Fruit fly (Drosophila melanogaster) whole organism, embryonic: ENCODE data around the gene kkv.

Source experiments
- Abd-B ChIP-seq: fragments of 200-800 bp; sonication (Bioruptor generic); optimal IDR thresholded peaks from 2 replicates; lab custom pipeline; 2018; ENCODE audit warnings: missing biosample characterization, mild to moderate bottlenecking, missing genetic modification characterization, moderate library complexity
- CG11695 ChIP-seq: fragments of 200-800 bp; sonication (Bioruptor generic); IDR thresholded peaks from 3 replicates; pipeline ENCODE4 v1.3.6; 2022; ENCODE audit warnings: missing biosample characterization, missing genetic modification characterization
- CG12744 ChIP-seq: fragments of 200-800 bp; sonication (Bioruptor generic); optimal IDR thresholded peaks from 2 replicates; lab custom pipeline; 2016; ENCODE audit warnings: missing biosample characterization, missing genetic modification characterization
- CG13775 ChIP-seq: fragments of 200-800 bp; sonication (Bioruptor generic); optimal IDR thresholded peaks from 3 replicates; lab custom pipeline; 2017; ENCODE audit warnings: missing biosample characterization, mild to moderate bottlenecking, missing genetic modification characterization
- CG15479 ChIP-seq: fragments of 200-800 bp; sonication (Bioruptor generic); optimal IDR thresholded peaks from 3 replicates; lab custom pipeline; 2019; ENCODE audit warnings: missing biosample characterization, mild to moderate bottlenecking, missing genetic modification characterization, moderate library complexity
- CG16779 ChIP-seq: fragments of 200-800 bp; sonication (Bioruptor generic); IDR thresholded peaks from 2 replicates; pipeline ENCODE4 v1.3.6; 2022; ENCODE audit warnings: missing biosample characterization, missing genetic modification characterization
- CG16815 ChIP-seq: fragments of 200-800 bp; sonication (Bioruptor generic); optimal IDR thresholded peaks from 3 replicates; lab custom pipeline; 2017; ENCODE audit warnings: missing biosample characterization, mild to moderate bottlenecking, missing genetic modification characterization
- CG17912 ChIP-seq: fragments of 200-800 bp; sonication (Bioruptor generic); optimal IDR thresholded peaks from 2 replicates; lab custom pipeline; 2018; ENCODE audit warnings: missing biosample characterization, mild to moderate bottlenecking, missing genetic modification characterization
- CG2116 ChIP-seq: fragments of 200-800 bp; sonication (Bioruptor generic); optimal IDR thresholded peaks from 3 replicates; lab custom pipeline; 2018; ENCODE audit warnings: missing biosample characterization, mild to moderate bottlenecking, missing genetic modification characterization
- CG32532 ChIP-seq: fragments of 200-800 bp; sonication (Bioruptor generic); IDR thresholded peaks from 2 replicates; pipeline ENCODE4 v1.3.6; 2022; ENCODE audit warnings: missing biosample characterization, missing genetic modification characterization
- CG3838 ChIP-seq: fragments of 200-800 bp; sonication (Bioruptor generic); optimal IDR thresholded peaks from 3 replicates; lab custom pipeline; 2016; ENCODE audit warnings: missing biosample characterization, missing genetic modification characterization
- CG4404 ChIP-seq: fragments of 200-800 bp; sonication (Bioruptor generic); IDR thresholded peaks from 2 replicates; pipeline ENCODE4 v1.3.6; 2022; ENCODE audit warnings: missing biosample characterization, missing genetic modification characterization
- CG4820 ChIP-seq: fragments of 200-800 bp; sonication (Bioruptor generic); optimal IDR thresholded peaks from 3 replicates; lab custom pipeline; 2016; ENCODE audit warnings: missing biosample characterization, missing genetic modification characterization
- CG5180 ChIP-seq: fragments of 200-800 bp; sonication (Bioruptor generic); optimal IDR thresholded peaks from 3 replicates; lab custom pipeline; 2017; ENCODE audit warnings: missing biosample characterization, missing genetic modification characterization, mild to moderate bottlenecking, moderate library complexity, missing genetic modification reagents
- CG6854 ChIP-seq: fragments of 200-800 bp; sonication (Bioruptor generic); optimal IDR thresholded peaks from 3 replicates; lab custom pipeline; 2017; ENCODE audit warnings: missing biosample characterization, mild to moderate bottlenecking, missing genetic modification characterization
- CG9215 ChIP-seq: fragments of 200-800 bp; sonication (Bioruptor generic); IDR thresholded peaks from 2 replicates; pipeline ENCODE4 v1.3.6; 2022; ENCODE audit warnings: missing biosample characterization, missing genetic modification characterization
- CG9727 ChIP-seq: fragments of 200-800 bp; sonication (Bioruptor generic); optimal IDR thresholded peaks from 3 replicates; lab custom pipeline; 2017; ENCODE audit warnings: missing biosample characterization, mild to moderate bottlenecking, missing genetic modification characterization
- CG9876 ChIP-seq: fragments of 200-800 bp; sonication (Bioruptor generic); optimal IDR thresholded peaks from 2 replicates; lab custom pipeline; 2016; ENCODE audit warnings: missing biosample characterization, missing genetic modification characterization
- Chrac-16 ChIP-seq: fragments of 200-800 bp; sonication (Bioruptor generic); optimal IDR thresholded peaks from 3 replicates; lab custom pipeline; 2016; ENCODE audit warnings: missing biosample characterization, missing genetic modification characterization
- CoRest ChIP-seq: fragments of 200-800 bp; sonication (Bioruptor generic); optimal IDR thresholded peaks from 3 replicates; lab custom pipeline; 2018; ENCODE audit warnings: missing biosample characterization, mild to moderate bottlenecking, missing genetic modification characterization, moderate library complexity
- D19B ChIP-seq: fragments of 200-800 bp; sonication (Bioruptor generic); optimal IDR thresholded peaks from 2 replicates; lab custom pipeline; 2017; ENCODE audit warnings: missing biosample characterization, mild to moderate bottlenecking, missing genetic modification characterization
- Dip3 ChIP-seq: fragments of 200-800 bp; sonication (Bioruptor generic); optimal IDR thresholded peaks from 3 replicates; lab custom pipeline; 2016; ENCODE audit warnings: missing biosample characterization, missing genetic modification characterization
- Fer3 ChIP-seq: fragments of 200-800 bp; sonication (Bioruptor generic); optimal IDR thresholded peaks from 2 replicates; lab custom pipeline; 2018; ENCODE audit warnings: missing biosample characterization, mild to moderate bottlenecking, missing genetic modification characterization, moderate library complexity
- Kr ChIP-seq: fragments of 200-800 bp; sonication (Bioruptor generic); optimal IDR thresholded peaks from 2 replicates; lab custom pipeline; 2017; ENCODE audit warnings: missing biosample characterization, mild to moderate bottlenecking, missing genetic modification characterization
- Lpt ChIP-seq: fragments of >200 bp; optimal IDR thresholded peaks from 2 replicates; lab custom pipeline; 2018; ENCODE audit warnings: missing biosample characterization, missing genetic modification characterization
- MTF-1 ChIP-seq: fragments of 200-800 bp; sonication (Bioruptor generic); optimal IDR thresholded peaks from 2 replicates; lab custom pipeline; 2018; ENCODE audit warnings: missing biosample characterization, mild to moderate bottlenecking, missing genetic modification characterization, borderline replicate concordance
- NFAT ChIP-seq: fragments of 200-800 bp; sonication (Bioruptor generic); IDR thresholded peaks from 2 replicates; pipeline ENCODE4 v1.3.6; 2022; ENCODE audit warnings: missing biosample characterization, missing genetic modification characterization
- Nf-YA ChIP-seq: fragments of 200-800 bp; sonication (Bioruptor generic); IDR thresholded peaks from 2 replicates; pipeline ENCODE4 v1.3.6; 2022; ENCODE audit warnings: missing biosample characterization, missing genetic modification characterization
- Rfx ChIP-seq: fragments of 200-800 bp; sonication (Bioruptor generic); IDR thresholded peaks from 2 replicates; pipeline ENCODE4 v1.3.6; 2022; ENCODE audit warnings: missing biosample characterization, missing genetic modification characterization
- Scr ChIP-seq: fragments of 200-800 bp; sonication (Bioruptor generic); IDR thresholded peaks from 2 replicates; pipeline ENCODE4 v1.3.6; 2022; ENCODE audit warnings: missing biosample characterization, missing genetic modification characterization; ENCODE audit not compliant: partially characterized antibody
- Six4 ChIP-seq: fragments of 200-800 bp; sonication (Bioruptor generic); optimal IDR thresholded peaks from 2 replicates; lab custom pipeline; 2016; ENCODE audit warnings: missing biosample characterization, missing genetic modification characterization
- Taf1 ChIP-seq: fragments of 200-800 bp; sonication (Bioruptor generic); IDR thresholded peaks from 2 replicates; pipeline ENCODE4 v1.3.6; 2022; ENCODE audit warnings: missing biosample characterization, missing genetic modification characterization
- Tbp ChIP-seq: fragments of >200 bp; optimal IDR thresholded peaks from 2 replicates; lab custom pipeline; 2018; ENCODE audit warnings: missing biosample characterization, missing genetic modification characterization
- Xrp1 ChIP-seq: fragments of 200-800 bp; sonication (Bioruptor generic); IDR thresholded peaks from 2 replicates; pipeline ENCODE4 v1.3.6; 2022; ENCODE audit warnings: missing biosample characterization, missing genetic modification characterization
- cwo ChIP-seq: fragments of 200-800 bp; sonication (Bioruptor generic); optimal IDR thresholded peaks from 3 replicates; lab custom pipeline; 2017; ENCODE audit warnings: missing biosample characterization, missing genetic modification characterization, mild to moderate bottlenecking, moderate library complexity, missing genetic modification reagents
- danr ChIP-seq: fragments of 200-800 bp; sonication (Bioruptor generic); IDR thresholded peaks from 2 replicates; pipeline ENCODE4 v1.3.6; 2022; ENCODE audit warnings: missing biosample characterization, missing genetic modification characterization
- ewg ChIP-seq: fragments of 200-800 bp; sonication (Bioruptor generic); optimal IDR thresholded peaks from 3 replicates; lab custom pipeline; 2017; ENCODE audit warnings: mild to moderate bottlenecking, missing biosample characterization, missing genetic modification reagents, missing genetic modification characterization
- gcm ChIP-seq: fragments of 200-800 bp; sonication (Bioruptor generic); optimal IDR thresholded peaks from 2 replicates; lab custom pipeline; 2019; ENCODE audit warnings: missing biosample characterization, mild to moderate bottlenecking, missing genetic modification characterization, moderate library complexity
- gro ChIP-seq: fragments of 200-800 bp; sonication (Bioruptor generic); optimal IDR thresholded peaks from 2 replicates; lab custom pipeline; 2016; ENCODE audit warnings: missing biosample characterization, missing genetic modification characterization
- knrl ChIP-seq: fragments of 200-800 bp; sonication (Bioruptor generic); IDR thresholded peaks from 3 replicates; pipeline ENCODE4 v1.3.6; 2022; ENCODE audit warnings: missing biosample characterization, missing genetic modification characterization; ENCODE audit not compliant: partially characterized antibody
- oc ChIP-seq: fragments of 200-800 bp; sonication (Bioruptor generic); optimal IDR thresholded peaks from 2 replicates; lab custom pipeline; 2018; ENCODE audit warnings: missing biosample characterization, mild to moderate bottlenecking, missing genetic modification characterization, moderate library complexity
- otp ChIP-seq: fragments of 200-800 bp; sonication (Bioruptor generic); IDR thresholded peaks from 3 replicates; pipeline ENCODE4, ENCODE4 v1.3.6; 2022; ENCODE audit warnings: missing biosample characterization, missing genetic modification characterization
- pan ChIP-seq, 4 experiments: fragments of >200 bp in 3 of 4; fragments of 200-800 bp in 1 of 4; sonication (Bioruptor generic) in 1 of 4; optimal IDR thresholded peaks in 3 of 4; IDR thresholded peaks in 1 of 4; 2 replicates each; pipeline versions ENCODE4 v1.3.6 to Lab custom; 2017 to 2022; ENCODE audit warnings: missing biosample characterization in 2 of 4, missing genetic modification characterization in 2 of 4, mixed read lengths in 1 of 4
- pb ChIP-seq: fragments of 200-800 bp; sonication (Bioruptor generic); optimal IDR thresholded peaks from 3 replicates; lab custom pipeline; 2016; ENCODE audit warnings: missing biosample characterization, missing genetic modification characterization
- ssp ChIP-seq: fragments of 200-800 bp; sonication (Bioruptor generic); IDR thresholded peaks from 2 replicates; pipeline ENCODE4 v1.3.6; 2022; ENCODE audit warnings: missing biosample characterization, missing genetic modification characterization
- sug ChIP-seq: fragments of 200-800 bp; optimal IDR thresholded peaks from 2 replicates; lab custom pipeline; 2019; ENCODE audit warnings: missing biosample characterization, mild to moderate bottlenecking, missing genetic modification characterization, moderate library complexity
- vvl ChIP-seq: fragments of 200-800 bp; sonication (Bioruptor generic); IDR thresholded peaks from 2 replicates; pipeline ENCODE4 v1.3.6; 2022; ENCODE audit warnings: missing biosample characterization, missing genetic modification characterization
- wek ChIP-seq: fragments of 200-800 bp; sonication (Bioruptor generic); optimal IDR thresholded peaks from 3 replicates; lab custom pipeline; 2018; ENCODE audit warnings: missing biosample characterization, mild to moderate bottlenecking, missing genetic modification characterization, moderate library complexity
- yki ChIP-seq: fragments of >200 bp; optimal IDR thresholded peaks from 3 replicates; lab custom pipeline; 2018
- zf30C ChIP-seq: fragments of 200-800 bp; sonication (Bioruptor generic); optimal IDR thresholded peaks from 3 replicates; lab custom pipeline; 2018; ENCODE audit warnings: missing biosample characterization, mild to moderate bottlenecking, missing genetic modification characterization

The kkv gene

DNA sequence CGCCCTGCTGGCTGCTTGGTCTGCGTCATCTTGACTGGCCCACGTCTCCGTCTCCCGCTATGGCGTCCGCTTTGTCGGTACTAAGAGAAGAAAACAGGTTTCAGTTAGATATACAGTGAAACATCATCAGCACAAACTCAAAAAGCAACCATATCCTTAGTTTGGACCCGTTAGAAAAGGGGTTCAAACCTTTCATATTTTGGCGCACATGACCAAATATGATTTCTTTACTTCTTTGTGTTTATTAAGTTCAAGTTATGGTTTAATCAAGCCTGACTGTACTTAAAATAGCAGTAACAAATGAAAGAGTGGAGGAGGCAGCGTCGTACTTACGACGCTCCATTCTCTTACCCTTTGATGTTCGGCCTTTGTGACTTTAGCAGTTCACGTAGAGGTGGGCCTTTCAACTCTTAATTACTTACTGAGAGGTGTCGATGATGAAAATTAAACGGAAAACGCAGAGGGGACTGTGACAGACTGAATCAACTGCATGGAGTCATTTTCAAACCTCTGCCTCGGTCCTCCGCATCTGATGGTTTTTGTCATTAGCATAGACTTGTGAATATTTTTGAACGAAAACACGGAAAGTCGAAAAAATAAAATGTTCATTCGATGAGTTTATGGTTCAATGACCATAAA is 30.9 kb downstream of the kkv start (continued):
- peak; percentile 66 for TF ChIP-seq CG9727 (GFP tag; lab: Kevin White, UChicago)
- TF ChIP-seq sug (tag; lab: Kevin White, UChicago): peak; percentile 27
- TF ChIP-seq Nf-YA (GFP tag; lab: Robert Waterston, UW): peak; percentile 77
- peak; percentile 84 for TF ChIP-seq otp (GFP tag; lab: Robert Waterston, UW)
- TF ChIP-seq CG12744: peak; percentile 61
- peak; percentile 52 for TF ChIP-seq ewg (GFP tag; lab: Kevin White, UChicago)
- TF ChIP-seq CG11695 (GFP tag; lab: Robert Waterston, UW): peak; percentile 78
- peak; percentile 83 for TF ChIP-seq Fer3 (tag; lab: Kevin White, UChicago)
- peak; percentile 81 for TF ChIP-seq Taf1
- peak; percentile 94 for TF ChIP-seq CG32532 (GFP tag; lab: Robert Waterston, UW)
- peak; percentile 56 for TF ChIP-seq gcm (GFP tag; lab: Kevin White, UChicago)
- TF ChIP-seq gro (GFP tag; lab: Kevin White, UChicago): peak; percentile 89
- TF ChIP-seq pb (GFP tag; lab: Kevin White, UChicago): peak; percentile 77
- TF ChIP-seq NFAT: peak; percentile 82
- TF ChIP-seq CoRest (tag; lab: Kevin White, UChicago): peak; percentile 79
- TF ChIP-seq Chrac-16 (GFP tag; lab: Kevin White, UChicago): peak; percentile 74
- TF ChIP-seq cwo: peak; percentile 82
- peak; percentile 68 for TF ChIP-seq MTF-1 (GFP tag; lab: Kevin White, UChicago)
- no peak for TF ChIP-seq CG5180
- no peak for TF ChIP-seq pan (optimal IDR thresholded peaks at IDR 0.05; lab: Kevin White, UChicago)
- TF ChIP-seq pan (GFP tag; optimal IDR thresholded peaks at IDR 0.05 in 1 of 2, IDR thresholded peaks at IDR 0.05 in 1 of 2): peak in 1 of 2 experiments; percentile 89
- TF ChIP-seq CG15479 (GFP tag; lab: Kevin White, UChicago): no peak
- no peak for TF ChIP-seq Kr (GFP tag; lab: Kevin White, UChicago)
- TF ChIP-seq CG2116 (GFP tag; lab: Kevin White, UChicago): peak; percentile 4
- peak; percentile 79 for TF ChIP-seq CG4820 (GFP tag; lab: Kevin White, UChicago)
- peak; percentile 57 for TF ChIP-seq D19B (GFP tag; lab: Kevin White, UChicago)
- TF ChIP-seq Abd-B: peak; percentile 68
- TF ChIP-seq oc: peak; percentile 79
- TF ChIP-seq Scr (GFP tag; lab: Robert Waterston, UW): 0 out of 2 replicates have a peak, but pooled peaks have one; percentile 19
- TF ChIP-seq wek (GFP tag; lab: Kevin White, UChicago): peak; percentile 28
- peak; percentile 74 for TF ChIP-seq CG9876 (GFP tag; lab: Kevin White, UChicago)
- TF ChIP-seq CG4404: peak; percentile 64
- TF ChIP-seq Lpt (GFP tag; lab: Kevin White, UChicago): no peak
- TF ChIP-seq vvl (GFP tag; lab: Robert Waterston, UW): peak; percentile 92
- no peak for TF ChIP-seq yki (lab: Kevin White, UChicago)
- TF ChIP-seq CG13775 (GFP tag; lab: Kevin White, UChicago): peak; percentile 63
- TF ChIP-seq zf30C (GFP tag; lab: Kevin White, UChicago): no peak
- TF ChIP-seq Dip3 (GFP tag; lab: Kevin White, UChicago): peak; percentile 85
- peak; percentile 88 for TF ChIP-seq CG16779
- TF ChIP-seq CG6854 (GFP tag; lab: Kevin White, UChicago): peak; percentile 59
- TF ChIP-seq danr (GFP tag; lab: Robert Waterston, UW): peak; percentile 74
- peak; percentile 61; the same call in 1 of the 2 replicates for TF ChIP-seq CG9215 (GFP tag; lab: Robert Waterston, UW)
- peak; percentile 85 for TF ChIP-seq Xrp1 (GFP tag; lab: Robert Waterston, UW)
- peak; percentile 93 for TF ChIP-seq Rfx (GFP tag; lab: Robert Waterston, UW)
- peak; percentile 68 for TF ChIP-seq CG16815 (GFP tag; lab: Kevin White, UChicago)
- peak; percentile 48 for TF ChIP-seq CG3838 (GFP tag; lab: Kevin White, UChicago)
- TF ChIP-seq knrl (GFP tag; lab: Robert Waterston, UW): no peak
- TF ChIP-seq ssp: peak; percentile 65
- peak; percentile 70 for TF ChIP-seq Six4
- no peak for TF ChIP-seq CG17912 (GFP tag; lab: Kevin White, UChicago)
- TF ChIP-seq Tbp (GFP tag; lab: Kevin White, UChicago): no peak
